Worm (Caenorhabditis elegans) whole organism, L1 larva: Measurements from ENCODE around the gene Y82E9BL.12.

Experiments used
- C16A3.4 ChIP-seq: fragments of 150-350 bp; optimal IDR thresholded peaks from 2 replicates; lab custom pipeline; 2014; ENCODE audit warnings: missing biosample characterization, missing genetic modification characterization
- C34B4.2 ChIP-seq: sonication (generic microtip); optimal IDR thresholded peaks from 2 replicates; lab custom pipeline; 2017; ENCODE audit warnings: mild to moderate bottlenecking, missing genetic modification characterization, missing compliant biosample characterization
- Y116A8C.19 ChIP-seq: sonication (generic microtip); optimal IDR thresholded peaks from 2 replicates; lab custom pipeline; 2016; ENCODE audit warnings: missing compliant biosample characterization, missing genetic modification characterization, borderline replicate concordance
- ceh-63 ChIP-seq: fragments of 200-800 bp; sonication (Bioruptor generic); optimal IDR thresholded peaks from 2 replicates; lab custom pipeline; 2018; ENCODE audit warnings: mild to moderate bottlenecking, missing genetic modification characterization, missing compliant biosample characterization
- ceh-90 ChIP-seq: sonication (generic microtip); optimal IDR thresholded peaks from 2 replicates; lab custom pipeline; 2016; ENCODE audit warnings: missing genetic modification characterization, missing compliant biosample characterization
- ces-1 ChIP-seq: fragments of 150-350 bp; optimal IDR thresholded peaks from 2 replicates; lab custom pipeline; 2014; ENCODE audit warnings: missing biosample characterization, missing genetic modification reagents, missing genetic modification characterization
- dsc-1 ChIP-seq: sonication (generic microtip); optimal IDR thresholded peaks from 2 replicates; lab custom pipeline; 2016; ENCODE audit warnings: mild to moderate bottlenecking, missing genetic modification characterization, missing compliant biosample characterization
- efl-1 ChIP-seq, 4 experiments: fragments of 150-350 bp; optimal IDR thresholded peaks in 3 of 4; peaks in 1 of 4; 1 replicate in 1 of 4; 2 replicates in 3 of 4; lab custom pipeline; 2014; ENCODE audit warnings: missing biosample characterization in 2 of 4, missing genetic modification characterization in 2 of 4, missing genetic modification reagents in 2 of 4
- elt-2 ChIP-seq: sonication (generic microtip); optimal IDR thresholded peaks from 2 replicates; lab custom pipeline; 2016; ENCODE audit warnings: missing genetic modification characterization, mild to moderate bottlenecking, inconsistent platforms, missing compliant biosample characterization, missing genetic modification reagents
- fkh-8 ChIP-seq: sonication (generic microtip); optimal IDR thresholded peaks from 2 replicates; lab custom pipeline; 2016; ENCODE audit warnings: mild to moderate bottlenecking, missing genetic modification characterization, missing compliant biosample characterization
- hlh-17 ChIP-seq: fragments of 200-800 bp; sonication (Bioruptor generic); optimal IDR thresholded peaks from 2 replicates; lab custom pipeline; 2018; ENCODE audit warnings: missing genetic modification characterization, mild to moderate bottlenecking, missing compliant biosample characterization, moderate library complexity, borderline replicate concordance
- hpl-2 ChIP-seq: fragments of 150-350 bp; optimal IDR thresholded peaks from 2 replicates; lab custom pipeline; 2014; ENCODE audit warnings: missing biosample characterization, missing genetic modification reagents, missing genetic modification characterization
- irx-1 ChIP-seq: sonication (generic microtip); optimal IDR thresholded peaks from 2 replicates; lab custom pipeline; 2016; ENCODE audit warnings: missing genetic modification characterization, missing compliant biosample characterization
- jun-1 ChIP-seq: fragments of 150-350 bp; optimal IDR thresholded peaks from 2 replicates; lab custom pipeline; 2014; ENCODE audit warnings: missing biosample characterization, missing genetic modification reagents, missing genetic modification characterization
- lin-14 ChIP-seq: fragments of 200-800 bp; sonication (Bioruptor generic); optimal IDR thresholded peaks from 2 replicates; lab custom pipeline; 2018; ENCODE audit warnings: mild to moderate bottlenecking, missing genetic modification characterization, moderate library complexity, missing compliant biosample characterization
- lin-15B ChIP-seq: fragments of 150-350 bp; sonication (generic microtip); optimal IDR thresholded peaks from 3 replicates; lab custom pipeline; 2014; ENCODE audit warnings: missing biosample characterization, missing genetic modification characterization
- lir-3 ChIP-seq: sonication (generic microtip); optimal IDR thresholded peaks from 2 replicates; lab custom pipeline; 2016; ENCODE audit warnings: mild to moderate bottlenecking, missing genetic modification characterization, moderate library complexity, missing compliant biosample characterization; ENCODE audit not compliant: poor library complexity
- lsy-2 ChIP-seq, 2 experiments: fragments of 150-350 bp; optimal IDR thresholded peaks; 2 replicates each; lab custom pipeline; 2014; ENCODE audit warnings: missing biosample characterization in 2 of 2, missing genetic modification characterization in 2 of 2
- mab-9 ChIP-seq: fragments of 200-800 bp; sonication (Bioruptor generic); IDR thresholded peaks from 2 replicates; pipeline ENCODE4 v1.3.6; 2022; ENCODE audit warnings: missing genetic modification reagents, missing genetic modification characterization, missing compliant biosample characterization
- mdl-1 ChIP-seq, 2 experiments: fragments of 150-350 bp; optimal IDR thresholded peaks; 2 replicates each; lab custom pipeline; 2014 to 2017; ENCODE audit warnings: missing biosample characterization in 2 of 2, missing genetic modification characterization in 2 of 2, inconsistent platforms in 1 of 2
- mef-2 ChIP-seq: fragments of 150-350 bp; optimal IDR thresholded peaks from 2 replicates; lab custom pipeline; 2014; ENCODE audit warnings: missing biosample characterization, missing genetic modification characterization
- nhr-19 ChIP-seq: fragments of 200-800 bp; sonication (Bioruptor generic); conservative IDR thresholded peaks from 2 replicates; pipeline ENCODE4 v1.3.6; 2022; ENCODE audit warnings: missing genetic modification characterization, missing compliant biosample characterization
- nhr-20 ChIP-seq: sonication (generic microtip); optimal IDR thresholded peaks from 2 replicates; lab custom pipeline; 2016; ENCODE audit warnings: mild to moderate bottlenecking, missing genetic modification characterization, missing compliant biosample characterization
- nhr-237 ChIP-seq: fragments of 150-350 bp; optimal IDR thresholded peaks from 2 replicates; lab custom pipeline; 2014; ENCODE audit warnings: missing biosample characterization, missing genetic modification characterization
- nhr-47 ChIP-seq: sonication (generic microtip); optimal IDR thresholded peaks from 2 replicates; lab custom pipeline; 2016; ENCODE audit warnings: mild to moderate bottlenecking, missing genetic modification characterization, moderate library complexity, missing compliant biosample characterization
- nhr-71 ChIP-seq: sonication (generic microtip); optimal IDR thresholded peaks from 2 replicates; lab custom pipeline; 2016; ENCODE audit warnings: mild to moderate bottlenecking, missing genetic modification characterization, moderate library complexity, missing compliant biosample characterization
- nhr-76 ChIP-seq: sonication (generic microtip); optimal IDR thresholded peaks from 2 replicates; lab custom pipeline; 2017; ENCODE audit warnings: missing biosample characterization, missing genetic modification characterization
- nhr-77 ChIP-seq: fragments of 150-350 bp; optimal IDR thresholded peaks from 2 replicates; lab custom pipeline; 2014; ENCODE audit warnings: missing biosample characterization, missing genetic modification characterization
- pax-3 ChIP-seq: fragments of 200-800 bp; sonication (Bioruptor generic); optimal IDR thresholded peaks from 2 replicates; lab custom pipeline; 2018; ENCODE audit warnings: mild to moderate bottlenecking, missing genetic modification characterization, moderate library complexity, missing compliant biosample characterization
- pqm-1 ChIP-seq: sonication (generic microtip); optimal IDR thresholded peaks from 3 replicates; lab custom pipeline; 2017; ENCODE audit warnings: missing biosample characterization, missing genetic modification characterization
- snpc-4 ChIP-seq: fragments of 150-350 bp; optimal IDR thresholded peaks from 2 replicates; lab custom pipeline; 2014; ENCODE audit warnings: missing biosample characterization, missing genetic modification characterization
- sptf-1 ChIP-seq: fragments of 150-350 bp; optimal IDR thresholded peaks from 2 replicates; lab custom pipeline; 2014; ENCODE audit warnings: missing biosample characterization, missing genetic modification characterization
- swsn-7 ChIP-seq: sonication (generic microtip); optimal IDR thresholded peaks from 2 replicates; lab custom pipeline; 2016; ENCODE audit warnings: missing genetic modification characterization, missing compliant biosample characterization
- tbx-2 ChIP-seq: sonication (generic microtip); optimal IDR thresholded peaks from 2 replicates; lab custom pipeline; 2016; ENCODE audit warnings: missing genetic modification characterization, missing compliant biosample characterization
- tlp-1 ChIP-seq: fragments of 150-350 bp; optimal IDR thresholded peaks from 2 replicates; lab custom pipeline; 2014; ENCODE audit warnings: missing biosample characterization, missing genetic modification characterization
- unc-130 ChIP-seq: fragments of 150-350 bp; optimal IDR thresholded peaks from 2 replicates; lab custom pipeline; 2017; ENCODE audit warnings: missing biosample characterization, missing genetic modification characterization, inconsistent platforms
- unc-30 ChIP-seq: sonication (generic microtip); optimal IDR thresholded peaks from 2 replicates; lab custom pipeline; 2017; ENCODE audit warnings: missing biosample characterization, missing genetic modification characterization
- unc-62 ChIP-seq: fragments of 150-350 bp; optimal IDR thresholded peaks from 2 replicates; lab custom pipeline; 2014; ENCODE audit warnings: missing biosample characterization, missing genetic modification reagents, missing genetic modification characterization
- xbp-1 ChIP-seq: sonication (generic microtip); optimal IDR thresholded peaks from 2 replicates; lab custom pipeline; 2016; ENCODE audit warnings: missing genetic modification characterization, missing compliant biosample characterization

Y82E9BL.12 gene

ce11 chrIII:1314283-1314682 is 5.3 kb downstream of the Y82E9BL.12 start:
- TF ChIP-seq tbx-2: no peak
- TF ChIP-seq nhr-77 (tag; lab: Kevin White, UChicago): no peak
- no peak for TF ChIP-seq efl-1 (optimal IDR thresholded peaks at IDR 0.05; lab: Kevin White, UChicago)
- peak in 1 of 2 experiments; percentile 24 for TF ChIP-seq efl-1 (GFP tag; optimal IDR thresholded peaks at IDR 0.05 in 1 of 2; lab: Kevin White, UChicago)
- TF ChIP-seq mab-9 (GFP tag; lab: Robert Waterston, UW): no peak
- TF ChIP-seq unc-30 (tag; lab: Kevin White, UChicago): no peak
- no peak for TF ChIP-seq Y116A8C.19
- no peak for TF ChIP-seq mef-2 (tag; lab: Kevin White, UChicago)
- no peak for TF ChIP-seq nhr-19 (GFP tag; lab: Robert Waterston, UW)

ce11 chrIII:1315038-1315437 is 6.1 kb downstream of the Y82E9BL.12 start, which contains the start of the genes fbxa-80 and fbxa-19:
Gene fbxa-80 (minus strand): TSS chrIII:1315210.
Gene fbxa-19 (plus strand): TSS chrIII:1315401.
- TF ChIP-seq nhr-20 (tag; lab: Kevin White, UChicago) (no peak), jun-1 (tag; lab: Kevin White, UChicago) (no peak), elt-2 (peak; percentile 33), hpl-2 (GFP tag; lab: Kevin White, UChicago) (no peak), xbp-1 (tag; lab: Kevin White, UChicago) (no peak)

DNA sequence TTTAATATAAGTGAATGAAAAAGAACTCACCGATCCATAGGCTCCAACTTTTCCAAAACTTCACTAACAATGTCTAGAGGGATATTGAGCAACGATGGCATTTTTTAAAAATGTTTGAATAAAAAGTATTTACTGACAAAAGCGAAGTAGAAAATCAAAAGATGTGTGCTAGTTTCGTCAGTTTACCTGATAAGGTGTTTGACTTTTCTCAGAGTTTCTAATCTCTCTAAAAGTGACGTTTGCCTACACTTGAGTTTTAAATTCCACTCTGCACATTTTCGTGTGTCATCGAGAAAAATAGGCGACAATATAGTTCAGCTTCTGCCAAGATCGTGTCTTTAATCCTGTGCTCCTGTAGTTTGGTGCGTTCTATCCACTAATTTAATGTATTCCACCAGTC is 12.6 kb downstream of the Y82E9BL.12 start, which contains the start of gene fbxa-15:
fbxa-15 (minus strand) TSS at position 101 of the 400 bp plus-strand sequence.
- TF ChIP-seq unc-130 (tag; lab: Kevin White, UChicago) (no peak), lin-14 (GFP tag; lab: Kevin White, UChicago) (no peak), nhr-47 (tag; lab: Kevin White, UChicago) (no peak), jun-1 (tag; lab: Kevin White, UChicago) (no peak), ces-1 (GFP tag; lab: Kevin White, UChicago) (no peak), tlp-1 (tag; lab: Kevin White, UChicago) (no peak), pqm-1 (tag; lab: Kevin White, UChicago) (no peak), snpc-4 (tag; lab: Kevin White, UChicago) (no peak), nhr-71 (tag; lab: Kevin White, UChicago) (no peak), lir-3 (no peak), C34B4.2 (tag; lab: Kevin White, UChicago) (no peak), nhr-76 (tag; lab: Kevin White, UChicago) (no peak), fkh-8 (tag; lab: Kevin White, UChicago) (no peak), ceh-90 (no peak), lin-15B (no peak), swsn-7 (tag; lab: Kevin White, UChicago) (no peak), ceh-63 (GFP tag; lab: Kevin White, UChicago) (no peak), dsc-1 (tag; lab: Kevin White, UChicago) (no peak), hlh-17 (GFP tag; lab: Kevin White, UChicago) (no peak), irx-1 (no peak)

ce11 chrIII:1323555-1323954 is 14.6 kb downstream of the Y82E9BL.12 start:
- TF ChIP-seq pqm-1 (tag; lab: Kevin White, UChicago): peak; percentile 89
- no peak for TF ChIP-seq sptf-1
- TF ChIP-seq unc-62 (GFP tag; lab: Kevin White, UChicago): no peak
- TF ChIP-seq elt-2: peak; percentile 92
- TF ChIP-seq nhr-237: no peak
- no peak for TF ChIP-seq mdl-1 (tag; optimal IDR thresholded peaks at IDR 0.05; lab: Kevin White, UChicago)
- no peak for TF ChIP-seq ces-1 (GFP tag; lab: Kevin White, UChicago)
- peak in 1 of 2 experiments; percentile 20 for TF ChIP-seq lsy-2 (tag; optimal IDR thresholded peaks at IDR 0.05; lab: Kevin White, UChicago)
- no peak for TF ChIP-seq C16A3.4
- TF ChIP-seq pax-3: peak; percentile 16
- no peak for TF ChIP-seq nhr-76 (tag; lab: Kevin White, UChicago)
- TF ChIP-seq, all 84 proteins: peak for 4
